Fruit fly (Drosophila melanogaster) whole organism, embryonic: ENCODE results near the gene RpLP1.

Experiments used
- CG4424 ChIP-seq: fragments of 200-800 bp; sonication (Bioruptor generic); optimal IDR thresholded peaks from 3 replicates; lab custom pipeline; 2016; ENCODE audit warnings: missing biosample characterization, missing genetic modification characterization
- CG4730 ChIP-seq: fragments of 200-800 bp; sonication (Bioruptor generic); IDR thresholded peaks from 2 replicates; pipeline ENCODE4 v1.3.6; 2022; ENCODE audit warnings: missing biosample characterization, missing genetic modification characterization
- Hand ChIP-seq: fragments of 200-800 bp; sonication (Bioruptor generic); optimal IDR thresholded peaks from 2 replicates; lab custom pipeline; 2017; ENCODE audit warnings: mild to moderate bottlenecking, missing biosample characterization, missing genetic modification reagents, missing genetic modification characterization
- HmgZ ChIP-seq: fragments of 200-800 bp; sonication (Bioruptor generic); optimal IDR thresholded peaks from 2 replicates; lab custom pipeline; 2018; ENCODE audit warnings: missing biosample characterization, mild to moderate bottlenecking, missing genetic modification characterization
- MBD-R2 ChIP-seq: fragments of 200-800 bp; sonication (Bioruptor generic); IDR thresholded peaks from 2 replicates; pipeline ENCODE4 v1.3.6; 2022; ENCODE audit warnings: missing biosample characterization, missing genetic modification characterization
- pita ChIP-seq: fragments of 200-800 bp; sonication (Bioruptor generic); optimal IDR thresholded peaks from 2 replicates; lab custom pipeline; 2017; ENCODE audit warnings: missing biosample characterization, mild to moderate bottlenecking, missing genetic modification characterization

- no peak for TF ChIP-seq CG4730
- no peak for TF ChIP-seq MBD-R2
- TF ChIP-seq HmgZ (tag; lab: Kevin White, UChicago) = no peak
- no peak for TF ChIP-seq pita (GFP tag; lab: Kevin White, UChicago)
- no peak for TF ChIP-seq CG4424 (GFP tag; lab: Kevin White, UChicago)
- no peak for TF ChIP-seq Hand (GFP tag; lab: Kevin White, UChicago)
These were observed 27.4 kb downstream of the RpLP1 start for dm6 chr2L:447124-447523.
